Worm (Caenorhabditis elegans): Measurements from ENCODE around the gene str-145.

- TF ChIP-seq flh-1 (GFP tag; optimal IDR thresholded peaks at IDR 0.05), result no peak
- TF ChIP-seq ztf-11 (tag; optimal IDR thresholded peaks at IDR 0.05), result no peak
- no peak for TF ChIP-seq blmp-1 (tag; optimal IDR thresholded peaks at IDR 0.05)
- no peak for TF ChIP-seq sptf-1 (tag; optimal IDR thresholded peaks at IDR 0.05)
Observed at ce11 chrV:8079813-8080212, 18.3 kb downstream of the str-145 start.

Data from whole organism, mixed stage, embryonic.